Fruit fly (Drosophila melanogaster): Measurements from ENCODE around the gene CG13690.

Gene CG13690

DNA sequence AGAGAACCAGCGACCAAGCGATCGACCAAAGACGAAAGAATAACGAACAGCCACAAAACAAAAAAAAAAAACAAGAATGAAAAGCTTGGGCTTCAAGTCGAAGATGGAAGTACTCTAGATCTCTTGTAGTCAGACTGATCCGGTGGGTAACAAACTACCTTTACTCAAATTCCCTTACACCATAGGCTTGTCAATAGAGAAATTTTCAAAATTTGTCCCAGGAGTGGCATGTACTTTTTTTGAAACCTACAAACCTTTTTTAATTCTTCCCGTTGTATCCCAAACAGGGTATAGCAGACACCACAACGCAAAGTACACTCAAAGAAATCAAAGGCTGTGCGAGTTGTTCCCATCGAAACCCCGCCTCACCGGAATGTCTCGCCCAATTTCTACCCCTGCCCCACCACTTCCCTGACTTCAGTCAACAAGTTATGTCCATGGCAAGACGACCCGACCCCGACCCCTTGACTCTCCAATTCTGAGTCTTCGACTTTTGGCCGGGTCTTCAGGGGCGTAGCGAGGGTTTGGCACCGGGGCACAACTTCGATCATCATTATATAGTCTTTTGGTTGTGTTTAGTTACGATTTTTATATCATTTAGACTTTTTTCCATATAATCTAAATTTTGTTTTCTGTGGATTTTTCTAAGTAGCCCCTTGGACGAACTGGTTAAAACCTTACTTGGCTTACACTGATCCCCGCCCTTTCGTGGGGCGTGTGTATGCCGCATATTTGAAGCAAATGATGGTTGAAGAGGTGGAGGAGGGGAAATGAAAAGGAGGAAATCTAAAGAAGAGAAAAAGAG lies 10.4 kb upstream of the CG13690 start:
- TF ChIP-seq kay (GFP tag; ENCODE audit: borderline replicate concordance) (peak; percentile 36), Crg-1 (GFP tag; optimal IDR thresholded peaks at IDR 0.05) (no peak)

DNA sequence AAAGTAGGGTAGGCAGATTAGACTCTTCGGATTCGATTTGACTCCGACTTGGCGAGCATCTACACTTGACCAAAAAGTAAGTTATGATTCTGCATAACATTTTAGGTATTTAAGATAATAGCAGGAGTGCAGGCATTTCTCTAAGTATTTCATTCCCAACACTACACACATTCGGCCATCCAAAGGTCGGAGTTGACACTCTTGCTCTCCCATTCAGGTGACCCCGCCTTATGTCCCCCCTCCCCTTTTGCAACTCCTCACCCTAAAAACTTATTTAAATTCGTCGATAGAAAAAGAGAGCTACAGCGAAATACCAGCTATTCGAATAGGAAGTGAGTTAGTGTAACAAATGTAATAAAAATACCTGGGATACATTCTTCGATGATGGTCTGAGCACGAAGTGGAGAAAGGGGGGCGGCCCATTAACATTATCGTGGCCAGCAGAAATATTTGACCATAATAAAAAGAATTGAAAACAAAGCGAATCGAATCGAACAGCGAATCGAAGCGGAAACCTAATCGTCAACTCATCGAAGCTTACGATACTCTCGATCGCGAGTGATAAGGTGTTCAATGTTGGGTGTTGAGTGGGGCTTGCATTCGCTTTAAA lies 9.0 kb upstream of the CG13690 start:
- TF ChIP-seq bab1 (GFP tag; optimal IDR thresholded peaks at IDR 0.05) (no peak), CG14711 (tag; optimal IDR thresholded peaks at IDR 0.05) (no peak), Crg-1 (GFP tag; optimal IDR thresholded peaks at IDR 0.05) (no peak), Mnt (GFP tag; optimal IDR thresholded peaks at IDR 0.05) (no peak)

DNA sequence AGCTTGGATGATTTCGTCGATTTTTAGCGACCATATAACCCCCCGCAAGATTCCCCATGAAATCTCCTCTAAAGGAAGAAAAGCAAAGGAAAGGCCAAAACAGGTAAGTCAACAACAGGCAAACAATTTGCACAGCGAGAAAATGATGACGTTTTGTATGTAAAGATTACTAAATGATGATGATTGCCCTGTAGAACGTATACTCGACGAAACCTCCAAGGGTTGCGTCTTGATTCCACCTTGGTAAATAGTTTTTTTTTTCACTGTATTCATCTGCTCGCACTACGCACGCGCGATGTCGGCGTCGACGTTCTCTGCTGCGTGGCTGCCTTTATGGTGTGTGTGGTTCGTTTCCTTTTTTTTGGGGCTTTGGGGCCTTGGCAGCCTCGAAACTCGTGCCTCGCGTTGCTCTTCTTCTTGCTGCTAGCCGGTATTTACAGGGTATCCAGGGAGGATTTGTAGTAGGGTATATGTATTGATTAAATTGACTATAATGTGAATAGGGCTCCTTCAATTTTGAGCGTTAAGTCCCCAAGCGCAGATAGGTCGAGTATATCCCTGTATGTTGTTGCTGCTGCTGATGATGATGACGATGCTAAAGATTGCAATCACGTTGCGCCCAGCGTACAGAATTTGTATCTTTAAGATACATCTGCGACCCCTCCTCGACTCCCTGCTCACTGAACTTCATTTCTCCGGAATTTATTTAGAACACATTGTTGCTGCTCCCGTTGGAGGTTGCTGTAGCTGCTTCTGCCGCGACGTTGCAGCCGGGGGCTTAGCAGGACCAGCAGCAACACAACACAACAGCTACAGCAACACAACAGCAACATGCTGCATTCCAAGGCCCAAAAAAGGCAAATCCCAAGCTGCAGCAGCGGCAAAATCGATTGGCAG lies 8.1 kb upstream of the CG13690 start:
- TF ChIP-seq CG33017 (tag; optimal IDR thresholded peaks at IDR 0.05), result no peak
- no peak for TF ChIP-seq Crg-1 (GFP tag; optimal IDR thresholded peaks at IDR 0.05)
- no peak for TF ChIP-seq ovo (GFP tag; optimal IDR thresholded peaks at IDR 0.05)
- no peak for TF ChIP-seq CG1620 (GFP tag; optimal IDR thresholded peaks at IDR 0.05)
- TF ChIP-seq kay (GFP tag; ENCODE audit: borderline replicate concordance), result no peak
- no peak for TF ChIP-seq cnc (optimal IDR thresholded peaks at IDR 0.05)
- no peak for TF ChIP-seq cic (GFP tag; optimal IDR thresholded peaks at IDR 0.05)
- no peak for TF ChIP-seq CG7045 (GFP tag; optimal IDR thresholded peaks at IDR 0.05)
- no peak for TF ChIP-seq CG5204 (GFP tag; optimal IDR thresholded peaks at IDR 0.05)
- TF ChIP-seq bab1 (GFP tag; optimal IDR thresholded peaks at IDR 0.05), result no peak
- TF ChIP-seq Hr96 (GFP tag; optimal IDR thresholded peaks at IDR 0.05), result no peak
- TF ChIP-seq Clk (GFP tag; optimal IDR thresholded peaks at IDR 0.05), result no peak
- TF ChIP-seq CG14711 (tag; optimal IDR thresholded peaks at IDR 0.05), result no peak
- TF ChIP-seq CG12768 (GFP tag; optimal IDR thresholded peaks at IDR 0.05), result no peak
- no peak for TF ChIP-seq tj (GFP tag; optimal IDR thresholded peaks at IDR 0.05)
- no peak for TF ChIP-seq toe (GFP tag; optimal IDR thresholded peaks at IDR 0.05)

DNA sequence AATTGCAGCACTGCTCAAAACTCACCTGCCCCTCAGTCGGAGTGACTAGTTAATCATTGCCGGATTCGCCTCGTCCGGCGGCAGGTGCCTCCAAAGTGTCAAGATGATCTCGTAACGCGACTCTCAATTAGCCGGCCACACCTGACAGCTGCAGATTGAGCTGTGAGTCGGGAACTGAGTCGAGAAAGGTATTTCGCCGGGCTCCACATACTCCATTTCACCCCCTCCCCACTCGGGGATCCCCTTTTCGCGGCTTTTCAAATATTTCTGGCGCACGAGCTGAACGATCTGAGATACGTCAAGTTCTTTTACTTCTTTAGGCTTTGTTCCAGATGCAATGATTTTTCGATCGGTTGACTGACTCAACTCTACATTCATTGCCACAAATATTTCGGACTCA lies 7.0 kb upstream of the CG13690 start:
- TF ChIP-seq kay (GFP tag; ENCODE audit: borderline replicate concordance), result peak; percentile 6
- TF ChIP-seq CG12768 (GFP tag; optimal IDR thresholded peaks at IDR 0.05), result no peak

DNA sequence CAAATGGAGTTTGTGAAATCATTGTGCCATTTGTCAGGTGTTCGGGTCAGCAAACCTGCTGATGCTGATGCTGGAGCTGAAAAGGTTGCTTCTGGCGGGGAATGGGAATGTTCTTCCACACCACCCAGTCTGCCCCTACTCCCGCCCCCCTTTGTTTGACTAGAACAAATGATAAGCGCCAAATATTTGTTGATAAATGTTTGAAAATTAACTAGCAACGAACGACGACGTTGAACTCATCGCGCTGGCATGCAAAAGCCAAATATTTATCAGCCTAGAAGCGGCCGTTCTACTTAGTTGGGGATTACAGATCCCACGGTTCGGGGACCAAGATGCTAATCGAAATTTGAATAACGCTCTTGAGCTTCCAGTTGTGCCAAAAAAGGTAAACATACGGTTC lies 6.0 kb upstream of the CG13690 start:
- TF ChIP-seq Hr96 (GFP tag; optimal IDR thresholded peaks at IDR 0.05) (no peak), kay (GFP tag; ENCODE audit: borderline replicate concordance) (no peak), cnc (optimal IDR thresholded peaks at IDR 0.05) (no peak), CG5204 (GFP tag; optimal IDR thresholded peaks at IDR 0.05) (no peak), Crg-1 (GFP tag; optimal IDR thresholded peaks at IDR 0.05) (no peak), bab1 (GFP tag; optimal IDR thresholded peaks at IDR 0.05) (no peak), CG12768 (GFP tag; optimal IDR thresholded peaks at IDR 0.05) (no peak), ovo (GFP tag; optimal IDR thresholded peaks at IDR 0.05) (no peak), CG14711 (tag; optimal IDR thresholded peaks at IDR 0.05) (no peak)

DNA sequence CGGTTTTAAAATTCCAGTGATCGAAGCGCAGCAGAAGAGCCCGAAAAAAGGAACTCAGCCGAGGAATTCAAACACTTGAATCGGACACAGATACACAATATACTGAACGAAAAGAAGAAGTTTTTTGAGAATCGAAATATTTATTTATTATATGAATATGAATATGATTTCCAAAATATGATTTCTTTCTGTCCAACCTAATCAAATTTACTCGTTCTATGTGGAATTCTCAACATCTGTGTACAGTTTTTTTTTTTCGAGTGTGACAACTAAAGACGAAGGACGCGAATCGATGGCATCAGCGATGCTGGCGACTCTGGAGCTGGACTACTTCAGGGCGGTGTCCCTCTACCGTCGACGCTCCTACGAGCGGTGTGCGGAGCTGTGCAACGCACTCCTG lies 3.7 kb upstream of the CG13690 start:
- no peak for TF ChIP-seq CG12768 (GFP tag; optimal IDR thresholded peaks at IDR 0.05)
- TF ChIP-seq CG7101 (tag; optimal IDR thresholded peaks at IDR 0.05), result no peak
- no peak for TF ChIP-seq tj (GFP tag; optimal IDR thresholded peaks at IDR 0.05)
- TF ChIP-seq toe (GFP tag; optimal IDR thresholded peaks at IDR 0.05), result no peak
- no peak for TF ChIP-seq CG7045 (GFP tag; optimal IDR thresholded peaks at IDR 0.05)
- TF ChIP-seq cnc (optimal IDR thresholded peaks at IDR 0.05), result no peak
- no peak for TF ChIP-seq cic (GFP tag; optimal IDR thresholded peaks at IDR 0.05)
- TF ChIP-seq ovo (GFP tag; optimal IDR thresholded peaks at IDR 0.05), result no peak
- no peak for TF ChIP-seq kay (GFP tag; ENCODE audit: borderline replicate concordance)
- TF ChIP-seq Hr96 (GFP tag; optimal IDR thresholded peaks at IDR 0.05), result no peak
- TF ChIP-seq CG1620 (GFP tag; optimal IDR thresholded peaks at IDR 0.05), result no peak
- no peak for TF ChIP-seq CG33017 (tag; optimal IDR thresholded peaks at IDR 0.05)
- no peak for TF ChIP-seq bab1 (GFP tag; optimal IDR thresholded peaks at IDR 0.05)
- TF ChIP-seq pad (GFP tag; optimal IDR thresholded peaks at IDR 0.05), result no peak
- TF ChIP-seq CG11617 (GFP tag; optimal IDR thresholded peaks at IDR 0.05), result no peak
- no peak for TF ChIP-seq CG14711 (tag; optimal IDR thresholded peaks at IDR 0.05)
- TF ChIP-seq Clk (GFP tag; optimal IDR thresholded peaks at IDR 0.05), result no peak
- no peak for TF ChIP-seq CG5204 (GFP tag; optimal IDR thresholded peaks at IDR 0.05)

DNA sequence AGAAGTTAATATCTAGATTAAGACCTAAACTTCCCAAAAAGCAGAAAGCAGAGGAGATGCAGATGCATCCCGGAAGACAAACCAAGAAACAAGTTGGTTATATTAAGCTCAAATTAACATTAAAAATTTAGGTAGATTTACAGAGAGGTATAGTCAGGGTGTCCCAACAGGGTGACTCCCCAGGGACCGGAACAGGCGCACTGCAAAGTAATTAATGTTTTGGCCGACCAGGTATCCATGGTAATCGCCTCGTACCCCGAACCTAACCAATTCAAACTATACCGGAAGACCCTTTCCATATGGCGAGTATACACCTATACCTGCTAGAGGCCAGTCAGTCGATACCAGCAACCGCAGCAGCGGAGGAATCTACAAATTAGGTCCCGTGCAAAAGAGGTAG lies 3.1 kb upstream of the CG13690 start, which contains the start of gene BBS8:
BBS8 (plus strand) TSS at position 301 of the 400 bp plus-strand sequence.
- no peak for TF ChIP-seq tj (GFP tag; optimal IDR thresholded peaks at IDR 0.05)
- TF ChIP-seq toe (GFP tag; optimal IDR thresholded peaks at IDR 0.05), result no peak
- TF ChIP-seq CG5204 (GFP tag; optimal IDR thresholded peaks at IDR 0.05), result no peak
- no peak for TF ChIP-seq kay (GFP tag; ENCODE audit: borderline replicate concordance)
- no peak for TF ChIP-seq cic (GFP tag; optimal IDR thresholded peaks at IDR 0.05)
- no peak for TF ChIP-seq CG11617 (GFP tag; optimal IDR thresholded peaks at IDR 0.05)
- no peak for TF ChIP-seq CG1620 (GFP tag; optimal IDR thresholded peaks at IDR 0.05)
